Fruit fly (Drosophila melanogaster): ENCODE data around the gene beat-IIIa.

dm6 chr2L:17178472-17178871, 47.6 kb downstream of the beat-IIIa start, which contains the start of gene Gr36b:
- TF ChIP-seq h (optimal IDR thresholded peaks at IDR 0.05) (no peak), insv (optimal IDR thresholded peaks at IDR 0.05) (no peak), psq (optimal IDR thresholded peaks at IDR 0.05) (no peak), Sin3A (optimal IDR thresholded peaks at IDR 0.05) (no peak)
